Worm (Caenorhabditis elegans): Measurements from ENCODE around the gene ess-2.

The ess-2 gene

ce11 chrIII:8479322-8479864 is 10.8 kb downstream of the ess-2 start:
- TF ChIP-seq pes-1 (GFP tag; IDR thresholded peaks at IDR 0.05): no peak
- no peak for TF ChIP-seq hnd-1 (tag; optimal IDR thresholded peaks at IDR 0.05)
- no peak for TF ChIP-seq F13C5.2 (tag; optimal IDR thresholded peaks at IDR 0.05)
- no peak for TF ChIP-seq flt-1 (GFP tag; IDR thresholded peaks at IDR 0.05)
- no peak for TF ChIP-seq ama-1 (optimal IDR thresholded peaks at IDR 0.05)
- no peak for TF ChIP-seq ceh-13 (GFP tag; optimal IDR thresholded peaks at IDR 0.05)
- TF ChIP-seq tbx-11 (GFP tag; IDR thresholded peaks at IDR 0.05): no peak
- no peak for TF ChIP-seq tra-4 (tag; optimal IDR thresholded peaks at IDR 0.05)
- no peak for TF ChIP-seq sea-1 (GFP tag; conservative IDR thresholded peaks at IDR 0.05)
- no peak for TF ChIP-seq ets-7 (tag; optimal IDR thresholded peaks at IDR 0.05)

DNA sequence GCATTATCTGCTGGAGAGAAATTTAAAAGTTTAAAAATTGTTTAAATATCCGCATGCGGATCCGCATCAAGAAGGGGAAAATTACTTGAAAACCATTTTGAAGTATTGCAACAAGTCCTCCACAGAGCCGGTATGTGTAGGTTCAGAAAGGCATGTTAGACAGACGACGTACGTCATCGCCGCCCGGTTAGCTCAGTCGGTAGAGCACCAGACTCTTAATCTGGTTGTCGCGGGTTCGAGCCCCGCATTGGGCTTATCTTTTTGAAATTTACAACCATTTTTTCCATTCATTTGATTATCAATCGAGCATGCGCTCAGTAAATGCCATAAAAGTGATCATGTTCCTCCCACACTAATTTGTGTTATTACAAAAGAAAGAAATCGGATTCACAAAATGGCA is 16.9 kb downstream of the ess-2 start:
- TF ChIP-seq sea-1 (GFP tag; conservative IDR thresholded peaks at IDR 0.05) (0 out of 2 replicates have a peak, but pooled peaks have one; percentile 43), hnd-1 (tag; optimal IDR thresholded peaks at IDR 0.05) (no peak), scrt-1 (GFP tag; IDR thresholded peaks at IDR 0.05) (0 out of 2 replicates have a peak, but pooled peaks have one; percentile 16)

ce11 chrIII:8467520-8467919 is 22.6 kb downstream of the ess-2 start:
- TF ChIP-seq flt-1 (GFP tag; IDR thresholded peaks at IDR 0.05) (no peak), hmg-4 (GFP tag; optimal IDR thresholded peaks at IDR 0.05) (no peak), ets-7 (tag; optimal IDR thresholded peaks at IDR 0.05) (no peak), ama-1 (optimal IDR thresholded peaks at IDR 0.05) (no peak), pes-1 (GFP tag; IDR thresholded peaks at IDR 0.05) (no peak), ceh-13 (GFP tag; optimal IDR thresholded peaks at IDR 0.05) (no peak), tbx-11 (GFP tag; IDR thresholded peaks at IDR 0.05) (no peak), scrt-1 (GFP tag; IDR thresholded peaks at IDR 0.05) (no peak), B0310.2 (tag; optimal IDR thresholded peaks at IDR 0.05) (no peak), tbx-37 (GFP tag; conservative IDR thresholded peaks at IDR 0.05) (no peak), hnd-1 (tag; optimal IDR thresholded peaks at IDR 0.05) (no peak), sea-1 (GFP tag; conservative IDR thresholded peaks at IDR 0.05) (no peak), hmbx-1 (tag; optimal IDR thresholded peaks at IDR 0.05) (no peak), F13C5.2 (tag; optimal IDR thresholded peaks at IDR 0.05) (no peak), ceh-36 (tag; optimal IDR thresholded peaks at IDR 0.05) (no peak), tra-4 (tag; optimal IDR thresholded peaks at IDR 0.05) (no peak)

DNA sequence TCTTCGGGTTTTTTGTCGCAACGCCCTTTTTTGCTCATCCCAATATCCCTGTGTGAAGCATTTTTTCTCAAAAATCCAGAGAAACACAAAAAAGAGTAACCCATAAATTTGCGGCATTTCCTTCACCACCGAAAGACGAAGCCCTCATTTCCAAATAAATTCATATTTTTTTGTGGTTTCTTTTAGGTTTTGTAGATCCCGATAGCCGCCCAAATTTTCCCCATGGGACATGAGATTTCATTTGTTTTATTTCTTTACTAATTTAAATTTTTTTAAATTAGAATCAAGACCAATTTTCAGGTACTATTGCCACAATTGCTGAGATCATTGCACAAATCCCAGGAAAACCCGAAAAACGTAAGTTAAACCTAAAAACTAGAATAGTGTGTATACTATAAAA is 23.4 kb downstream of the ess-2 start, which contains the start of gene mig-39:
TSS of gene mig-39 (plus strand) at position 301 of the 400 bp plus-strand sequence.
- TF ChIP-seq hmg-4 (GFP tag; optimal IDR thresholded peaks at IDR 0.05): no peak
- TF ChIP-seq ceh-13 (GFP tag; optimal IDR thresholded peaks at IDR 0.05): no peak
- no peak for TF ChIP-seq tra-4 (tag; optimal IDR thresholded peaks at IDR 0.05)

DNA sequence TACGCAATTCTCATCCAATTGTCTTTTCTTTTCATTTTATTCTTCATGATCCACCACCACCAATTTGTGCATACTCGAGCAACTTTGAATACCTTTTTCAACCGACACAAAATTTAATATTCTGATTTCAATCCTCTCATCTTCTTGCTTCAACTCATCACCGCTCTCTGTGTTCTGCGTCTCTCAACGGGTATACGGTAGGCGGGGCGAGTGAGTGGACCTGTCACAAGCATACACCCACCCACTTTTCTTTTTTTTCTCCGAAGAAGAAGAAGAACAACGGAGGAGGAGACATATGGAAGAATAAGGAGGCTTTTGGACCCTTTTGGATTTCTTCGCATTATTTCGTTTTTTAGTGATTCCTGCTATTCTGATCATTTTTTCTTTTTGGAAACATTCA is 28.7 kb downstream of the ess-2 start:
- no peak for TF ChIP-seq tra-4 (tag; optimal IDR thresholded peaks at IDR 0.05)
- TF ChIP-seq B0310.2 (tag; optimal IDR thresholded peaks at IDR 0.05): no peak
- TF ChIP-seq hmg-4 (GFP tag; optimal IDR thresholded peaks at IDR 0.05): no peak
- TF ChIP-seq flt-1 (GFP tag; IDR thresholded peaks at IDR 0.05): no peak
- no peak for TF ChIP-seq sea-1 (GFP tag; conservative IDR thresholded peaks at IDR 0.05)
- TF ChIP-seq aly-1 (tag; optimal IDR thresholded peaks at IDR 0.05): no peak
- TF ChIP-seq ets-7 (tag; optimal IDR thresholded peaks at IDR 0.05): no peak
- no peak for TF ChIP-seq scrt-1 (GFP tag; IDR thresholded peaks at IDR 0.05)
- no peak for TF ChIP-seq tbx-11 (GFP tag; IDR thresholded peaks at IDR 0.05)
- no peak for TF ChIP-seq hmbx-1 (tag; optimal IDR thresholded peaks at IDR 0.05)
- TF ChIP-seq hnd-1 (tag; optimal IDR thresholded peaks at IDR 0.05): no peak
- TF ChIP-seq tbx-37 (GFP tag; conservative IDR thresholded peaks at IDR 0.05): no peak
- no peak for TF ChIP-seq F13C5.2 (tag; optimal IDR thresholded peaks at IDR 0.05)
- TF ChIP-seq pes-1 (GFP tag; IDR thresholded peaks at IDR 0.05): no peak
- TF ChIP-seq ceh-36 (tag; optimal IDR thresholded peaks at IDR 0.05): no peak
- TF ChIP-seq ceh-13 (GFP tag; optimal IDR thresholded peaks at IDR 0.05): no peak

DNA sequence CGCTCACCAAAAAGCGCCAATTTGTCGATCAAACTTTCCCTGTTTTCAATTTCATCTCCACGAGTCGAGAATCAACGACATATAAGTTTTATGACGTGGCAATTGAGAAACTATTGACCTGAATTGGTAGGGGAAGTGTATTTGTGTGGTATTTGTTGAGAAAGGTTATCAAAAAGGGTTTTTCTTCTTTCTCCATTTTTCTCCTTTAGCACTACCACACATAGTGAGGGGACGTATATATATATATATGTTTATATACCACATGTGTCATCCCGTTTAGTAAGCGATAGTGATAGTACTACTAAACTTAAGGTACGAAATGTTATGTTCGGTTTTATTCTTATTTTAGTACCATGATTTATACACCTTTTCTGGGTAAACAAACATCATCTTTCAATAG is 32.5 kb downstream of the ess-2 start:
- TF ChIP-seq B0310.2 (tag; optimal IDR thresholded peaks at IDR 0.05) (no peak), aly-1 (tag; optimal IDR thresholded peaks at IDR 0.05) (no peak), ets-7 (tag; optimal IDR thresholded peaks at IDR 0.05) (no peak), ceh-36 (tag; optimal IDR thresholded peaks at IDR 0.05) (no peak), hmbx-1 (tag; optimal IDR thresholded peaks at IDR 0.05) (no peak), flt-1 (GFP tag; IDR thresholded peaks at IDR 0.05) (no peak), tra-4 (tag; optimal IDR thresholded peaks at IDR 0.05) (no peak), ama-1 (optimal IDR thresholded peaks at IDR 0.05) (no peak), tbx-11 (GFP tag; IDR thresholded peaks at IDR 0.05) (no peak), sea-1 (GFP tag; conservative IDR thresholded peaks at IDR 0.05) (no peak), hnd-1 (tag; optimal IDR thresholded peaks at IDR 0.05) (no peak), scrt-1 (GFP tag; IDR thresholded peaks at IDR 0.05) (no peak), pes-1 (GFP tag; IDR thresholded peaks at IDR 0.05) (no peak), ceh-13 (GFP tag; optimal IDR thresholded peaks at IDR 0.05) (no peak), F13C5.2 (tag; optimal IDR thresholded peaks at IDR 0.05) (no peak), tbx-37 (GFP tag; conservative IDR thresholded peaks at IDR 0.05) (no peak), hmg-4 (GFP tag; optimal IDR thresholded peaks at IDR 0.05) (no peak)

- TF ChIP-seq tra-4 (tag; optimal IDR thresholded peaks at IDR 0.05) (no peak), ets-7 (tag; optimal IDR thresholded peaks at IDR 0.05) (no peak), aly-1 (tag; optimal IDR thresholded peaks at IDR 0.05) (no peak), pes-1 (GFP tag; IDR thresholded peaks at IDR 0.05) (no peak), F13C5.2 (tag; optimal IDR thresholded peaks at IDR 0.05) (no peak), B0310.2 (tag; optimal IDR thresholded peaks at IDR 0.05) (no peak), hmg-4 (GFP tag; optimal IDR thresholded peaks at IDR 0.05) (no peak), sea-1 (GFP tag; conservative IDR thresholded peaks at IDR 0.05) (no peak), hmbx-1 (tag; optimal IDR thresholded peaks at IDR 0.05) (no peak), scrt-1 (GFP tag; IDR thresholded peaks at IDR 0.05) (no peak), flt-1 (GFP tag; IDR thresholded peaks at IDR 0.05) (no peak), tbx-37 (GFP tag; conservative IDR thresholded peaks at IDR 0.05) (no peak), ama-1 (optimal IDR thresholded peaks at IDR 0.05) (no peak), ceh-13 (GFP tag; optimal IDR thresholded peaks at IDR 0.05) (no peak), tbx-11 (GFP tag; IDR thresholded peaks at IDR 0.05) (no peak), ceh-36 (tag; optimal IDR thresholded peaks at IDR 0.05) (no peak), hnd-1 (tag; optimal IDR thresholded peaks at IDR 0.05) (no peak)
Measured at ce11 chrIII:8451181-8451580, 39.0 kb downstream of the ess-2 start.

All from whole organism, early embryonic.